Fruit fly (Drosophila melanogaster): ENCODE data around the gene Nipsnap.

Gene Nipsnap

dm6 chrX:16091431-16091990 lies 18.1 kb upstream of the Nipsnap start, which contains the start of gene Tob (continued):
- TF ChIP-seq CG6654 (GFP tag; optimal IDR thresholded peaks at IDR 0.05): no peak
- no peak for TF ChIP-seq lola (GFP tag; optimal IDR thresholded peaks at IDR 0.05)
- no peak for TF ChIP-seq onecut (GFP tag; IDR thresholded peaks at IDR 0.05)
- peak; percentile 52 for TF ChIP-seq MTF-1 (GFP tag; optimal IDR thresholded peaks at IDR 0.05; ENCODE audit: borderline replicate concordance)
- TF ChIP-seq CG7271 (tag; optimal IDR thresholded peaks at IDR 0.05): no peak
- no peak for TF ChIP-seq CG12942 (GFP tag; optimal IDR thresholded peaks at IDR 0.05)
- TF ChIP-seq sens (GFP tag): peak; percentile 79
- TF ChIP-seq phol (tag; optimal IDR thresholded peaks at IDR 0.05): peak; percentile 18
- TF ChIP-seq CG17361 (GFP tag; IDR thresholded peaks at IDR 0.05): no peak
- TF ChIP-seq Optix (GFP tag; IDR thresholded peaks at IDR 0.05): no peak
- TF ChIP-seq CG8765 (GFP tag; IDR thresholded peaks at IDR 0.05): no peak
- TF ChIP-seq NC2β (GFP tag; optimal IDR thresholded peaks at IDR 0.05): no peak
- peak; percentile 15 for TF ChIP-seq CG1233 (GFP tag; optimal IDR thresholded peaks at IDR 0.05)
- 0 out of 3 replicates have a peak, but pooled peaks have one; percentile 18 for TF ChIP-seq z (GFP tag; IDR thresholded peaks at IDR 0.05)
- 0 out of 3 replicates have a peak, but pooled peaks have one; percentile 34 for TF ChIP-seq knrl (GFP tag; IDR thresholded peaks at IDR 0.05; ENCODE audit: partially characterized antibody)
- no peak for TF ChIP-seq hbn (GFP tag; IDR thresholded peaks at IDR 0.05; ENCODE audit: partially characterized antibody)
- TF ChIP-seq Gsc (GFP tag; IDR thresholded peaks at IDR 0.05): no peak
- TF ChIP-seq fd102C (GFP tag; optimal IDR thresholded peaks at IDR 0.05): no peak
- TF ChIP-seq CG11085 (GFP tag; IDR thresholded peaks at IDR 0.05): no peak
- no peak for TF ChIP-seq CG7987 (GFP tag; optimal IDR thresholded peaks at IDR 0.05)
- TF ChIP-seq CG10543 (GFP tag; optimal IDR thresholded peaks at IDR 0.05): peak; percentile 81
- TF ChIP-seq HLHmδ (GFP tag; optimal IDR thresholded peaks at IDR 0.05): peak; percentile 41
- no peak for TF ChIP-seq CG12299 (tag; optimal IDR thresholded peaks at IDR 0.05)
- peak; percentile 10 for TF ChIP-seq Dad (GFP tag; optimal IDR thresholded peaks at IDR 0.05)
- no peak for TF ChIP-seq usp (GFP tag; optimal IDR thresholded peaks at IDR 0.05)
- peak; percentile 13 for TF ChIP-seq exex (tag; optimal IDR thresholded peaks at IDR 0.05)
- TF ChIP-seq Dll (GFP tag; IDR thresholded peaks at IDR 0.05; ENCODE audit: partially characterized antibody): 0 out of 4 replicates have a peak, but pooled peaks have one; percentile 21
- no peak for TF ChIP-seq Fer3 (tag; optimal IDR thresholded peaks at IDR 0.05)
- TF ChIP-seq p53 (GFP tag; optimal IDR thresholded peaks at IDR 0.05): no peak
- TF ChIP-seq az2 (GFP tag; optimal IDR thresholded peaks at IDR 0.05): no peak
- TF ChIP-seq Dfd (GFP tag; optimal IDR thresholded peaks at IDR 0.05): no peak
- no peak for TF ChIP-seq Six4 (GFP tag; optimal IDR thresholded peaks at IDR 0.05)
- TF ChIP-seq CG31441 (GFP tag; IDR thresholded peaks at IDR 0.05): no peak
- 0 out of 2 replicates have a peak, but pooled peaks have one; percentile 20 for TF ChIP-seq CG1024 (GFP tag; IDR thresholded peaks at IDR 0.05)
- peak; percentile 24 for TF ChIP-seq pros (GFP tag; optimal IDR thresholded peaks at IDR 0.05)
- TF ChIP-seq CG10267 (tag; optimal IDR thresholded peaks at IDR 0.05): no peak
- no peak for TF ChIP-seq fd3F (GFP tag; optimal IDR thresholded peaks at IDR 0.05)
- no peak for TF ChIP-seq CG1647 (GFP tag; optimal IDR thresholded peaks at IDR 0.05)
- no peak for TF ChIP-seq CG15011 (GFP tag; optimal IDR thresholded peaks at IDR 0.05)
- no peak for TF ChIP-seq salm (tag; optimal IDR thresholded peaks at IDR 0.05)
- TF ChIP-seq Ravus (GFP tag; IDR thresholded peaks at IDR 0.05): no peak
- no peak; the same call in 2 of the 3 replicates for TF ChIP-seq gce (GFP tag; IDR thresholded peaks at IDR 0.05)
- no peak for TF ChIP-seq CTCF (GFP tag; optimal IDR thresholded peaks at IDR 0.05)
- no peak for TF ChIP-seq grau (tag; optimal IDR thresholded peaks at IDR 0.05)
- peak; percentile 6 for TF ChIP-seq Dek (tag; optimal IDR thresholded peaks at IDR 0.05)
- TF ChIP-seq MESR4 (GFP tag; optimal IDR thresholded peaks at IDR 0.05): peak; percentile 4
- TF ChIP-seq lilli (GFP tag; optimal IDR thresholded peaks at IDR 0.05): peak; percentile 11
- TF ChIP-seq sisA (GFP tag; IDR thresholded peaks at IDR 0.05): no peak
- TF ChIP-seq CG15601 (tag; optimal IDR thresholded peaks at IDR 0.05): no peak
- no peak for TF ChIP-seq GATAe (GFP tag; conservative IDR thresholded peaks at IDR 0.05)
- TF ChIP-seq CG10274 (GFP tag; optimal IDR thresholded peaks at IDR 0.05): no peak

Measured in whole organism, embryonic.